Worm (Caenorhabditis elegans): ENCODE data around the gene R144.3.
A peak's percentile ranks its signal among the peaks of the same experiment; 100 is the strongest.

R144.3 gene

ce11 chrIII:5036158-5036557 lies 14.4 kb downstream of the R144.3 start, which contains the start of gene C45G9.6:
TSS of gene C45G9.6 (plus strand) at chrIII:5036458.
- no peak for TF ChIP-seq nhr-11 (tag; optimal IDR thresholded peaks at IDR 0.05)
- TF ChIP-seq xbp-1 (tag; optimal IDR thresholded peaks at IDR 0.05), result no peak
- TF ChIP-seq zip-4 (GFP tag; optimal IDR thresholded peaks at IDR 0.05), result no peak

- TF ChIP-seq mef-2 (tag; optimal IDR thresholded peaks at IDR 0.05), result no peak
- TF ChIP-seq lin-35 (GFP tag; optimal IDR thresholded peaks at IDR 0.05), result no peak
- no peak for TF ChIP-seq grh-1 (GFP tag; IDR thresholded peaks at IDR 0.05)
- TF ChIP-seq sup-37 (GFP tag; optimal IDR thresholded peaks at IDR 0.05), result no peak
- no peak for TF ChIP-seq lir-3 (tag; optimal IDR thresholded peaks at IDR 0.05; ENCODE audit: poor library complexity)
- no peak for TF ChIP-seq vab-15 (tag; optimal IDR thresholded peaks at IDR 0.05)
- TF ChIP-seq mdl-1 (tag; optimal IDR thresholded peaks at IDR 0.05), result no peak
- no peak for TF ChIP-seq ceh-90 (tag; optimal IDR thresholded peaks at IDR 0.05)
- TF ChIP-seq nhr-237 (tag; optimal IDR thresholded peaks at IDR 0.05), result no peak
- no peak for TF ChIP-seq egl-13 (tag; optimal IDR thresholded peaks at IDR 0.05)
- TF ChIP-seq lsy-2 (tag; optimal IDR thresholded peaks at IDR 0.05), result no peak
- TF ChIP-seq unc-30 (tag; optimal IDR thresholded peaks at IDR 0.05), result no peak
- TF ChIP-seq fkh-10 (GFP tag; optimal IDR thresholded peaks at IDR 0.05), result no peak
Measured at ce11 chrIII:5042112-5042511, 20.3 kb downstream of the R144.3 start, which contains the start of gene nlp-43. TSS of gene nlp-43 (plus strand) at chrIII:5042412.

- TF ChIP-seq ceh-63 (GFP tag; optimal IDR thresholded peaks at IDR 0.05), result peak; percentile 6
- TF ChIP-seq nhr-11 (tag; optimal IDR thresholded peaks at IDR 0.05), result no peak
- no peak for TF ChIP-seq efl-1 (optimal IDR thresholded peaks at IDR 0.05)
- TF ChIP-seq efl-1 (GFP tag; optimal IDR thresholded peaks at IDR 0.05 in 1 of 2), result peak in 1 of 2 experiments; percentile 47
Measured at ce11 chrIII:5044709-5045108, 22.9 kb downstream of the R144.3 start, which contains the start of gene C45G9.14. TSS of gene C45G9.14 (plus strand) at chrIII:5045009.

- TF ChIP-seq ztf-11 (tag; optimal IDR thresholded peaks at IDR 0.05) (no peak), lin-14 (GFP tag; optimal IDR thresholded peaks at IDR 0.05) (peak; percentile 95), unc-130 (tag; optimal IDR thresholded peaks at IDR 0.05) (no peak), mef-2 (tag; optimal IDR thresholded peaks at IDR 0.05) (no peak), mab-9 (GFP tag; IDR thresholded peaks at IDR 0.05) (no peak), lin-15B (tag; optimal IDR thresholded peaks at IDR 0.05) (no peak), unc-62 (GFP tag; optimal IDR thresholded peaks at IDR 0.05) (no peak), ets-5 (GFP tag; IDR thresholded peaks at IDR 0.05) (no peak), nhr-20 (tag; optimal IDR thresholded peaks at IDR 0.05) (peak; percentile 9), fkh-10 (GFP tag; optimal IDR thresholded peaks at IDR 0.05) (no peak), sptf-1 (tag; optimal IDR thresholded peaks at IDR 0.05) (no peak), unc-98 (GFP tag; IDR thresholded peaks at IDR 0.05) (no peak), hlh-17 (GFP tag; optimal IDR thresholded peaks at IDR 0.05; ENCODE audit: borderline replicate concordance) (no peak), C34B4.2 (tag; optimal IDR thresholded peaks at IDR 0.05) (no peak), swsn-7 (tag; optimal IDR thresholded peaks at IDR 0.05) (peak; percentile 2), unc-86 (tag; optimal IDR thresholded peaks at IDR 0.05) (no peak), C04F5.9 (tag; optimal IDR thresholded peaks at IDR 0.05) (no peak), aly-2 (tag; optimal IDR thresholded peaks at IDR 0.05) (no peak), pag-3 (tag; optimal IDR thresholded peaks at IDR 0.05; ENCODE audit: borderline replicate concordance, insufficient read depth) (no peak), nhr-19 (GFP tag; conservative IDR thresholded peaks at IDR 0.05) (no peak), mdl-1 (tag; optimal IDR thresholded peaks at IDR 0.05) (no peak), jun-1 (tag; optimal IDR thresholded peaks at IDR 0.05) (no peak), egl-13 (tag; optimal IDR thresholded peaks at IDR 0.05) (no peak), sup-37 (GFP tag; optimal IDR thresholded peaks at IDR 0.05) (no peak), lir-3 (tag; optimal IDR thresholded peaks at IDR 0.05; ENCODE audit: poor library complexity) (peak; percentile 43), nhr-71 (tag; optimal IDR thresholded peaks at IDR 0.05) (peak; percentile 16), ama-1 (optimal IDR thresholded peaks at IDR 0.05) (no peak), nhr-77 (tag; optimal IDR thresholded peaks at IDR 0.05) (no peak), lsy-2 (tag; optimal IDR thresholded peaks at IDR 0.05) (peak; percentile 12 to 48), lin-35 (GFP tag; optimal IDR thresholded peaks at IDR 0.05) (peak; percentile 32 to 47), vab-15 (tag; optimal IDR thresholded peaks at IDR 0.05) (no peak), lin-13 (GFP tag; optimal IDR thresholded peaks at IDR 0.05) (peak; percentile 12), egl-27 (tag; optimal IDR thresholded peaks at IDR 0.05) (no peak), ceh-8 (GFP tag; optimal IDR thresholded peaks at IDR 0.05) (no peak), nhr-76 (tag; optimal IDR thresholded peaks at IDR 0.05) (no peak), pqm-1 (tag; optimal IDR thresholded peaks at IDR 0.05) (no peak)
Measured at ce11 chrIII:5047175-5047574, 25.4 kb downstream of the R144.3 start, which contains the start of gene txbp-3. TSS of gene txbp-3 (minus strand) at chrIII:5047459.
